Worm (Caenorhabditis elegans): ENCODE data around the gene fbxb-78.

Gene fbxb-78

ce11 chrIV:4749728-4750278 lies 12.4 kb downstream of the fbxb-78 start, which contains the start of the genes rpl-20 and Y17G9B.5 (continued):
- TF ChIP-seq unc-86 (tag; optimal IDR thresholded peaks at IDR 0.05), result peak; percentile 100
- TF ChIP-seq dpl-1 (GFP tag; optimal IDR thresholded peaks at IDR 0.05), result peak; percentile 94 to 96 (median 96)
- TF ChIP-seq aly-2 (tag; optimal IDR thresholded peaks at IDR 0.05), result peak; percentile 100
- peak; percentile 81 for TF ChIP-seq nhr-76 (tag; optimal IDR thresholded peaks at IDR 0.05)
- peak; percentile 100 for TF ChIP-seq nhr-71 (tag; optimal IDR thresholded peaks at IDR 0.05)
- TF ChIP-seq elt-3 (tag; optimal IDR thresholded peaks at IDR 0.05), result peak; percentile 85 to 100 (median 100)
- TF ChIP-seq grh-1 (GFP tag; IDR thresholded peaks at IDR 0.05), result peak; percentile 100
- peak; percentile 100 for TF ChIP-seq ztf-4 (tag; optimal IDR thresholded peaks at IDR 0.05)
- peak; percentile 96 for TF ChIP-seq unc-62 (GFP tag; optimal IDR thresholded peaks at IDR 0.05)
- peak; percentile 100 for TF ChIP-seq ceh-82 (tag; optimal IDR thresholded peaks at IDR 0.05)
- TF ChIP-seq skn-1 (tag; optimal IDR thresholded peaks at IDR 0.05), result peak; percentile 99
- peak; percentile 100 for TF ChIP-seq lin-15B (tag; optimal IDR thresholded peaks at IDR 0.05)
- TF ChIP-seq tbx-2 (tag; optimal IDR thresholded peaks at IDR 0.05), result peak; percentile 100
- no peak for TF ChIP-seq alr-1 (tag; optimal IDR thresholded peaks at IDR 0.05; ENCODE audit: borderline replicate concordance)
- TF ChIP-seq lir-3 (tag; optimal IDR thresholded peaks at IDR 0.05; ENCODE audit: poor library complexity), result peak; percentile 98
- TF ChIP-seq mep-1 (tag; optimal IDR thresholded peaks at IDR 0.05), result peak; percentile 100
- peak in 1 of 2 experiments; percentile 98 for TF ChIP-seq mdl-1 (tag; optimal IDR thresholded peaks at IDR 0.05)
- peak; percentile 99 for TF ChIP-seq elt-2 (tag; optimal IDR thresholded peaks at IDR 0.05)
- peak; percentile 98 for TF ChIP-seq C34B4.2 (tag; optimal IDR thresholded peaks at IDR 0.05)
- TF ChIP-seq fos-1 (tag; optimal IDR thresholded peaks at IDR 0.05), result peak; percentile 99
- peak; percentile 100 for TF ChIP-seq xbp-1 (tag; optimal IDR thresholded peaks at IDR 0.05)
- peak; percentile 100 for TF ChIP-seq lin-13 (GFP tag; optimal IDR thresholded peaks at IDR 0.05)
- TF ChIP-seq egl-13 (tag; optimal IDR thresholded peaks at IDR 0.05), result peak; percentile 100
- TF ChIP-seq ceh-63 (GFP tag; optimal IDR thresholded peaks at IDR 0.05), result peak; percentile 96
- TF ChIP-seq nhr-20 (tag; optimal IDR thresholded peaks at IDR 0.05), result peak; percentile 100
- TF ChIP-seq swsn-7 (tag; optimal IDR thresholded peaks at IDR 0.05), result peak; percentile 100
- peak; percentile 78 for TF ChIP-seq nhr-12 (tag; optimal IDR thresholded peaks at IDR 0.05)
- TF ChIP-seq ceh-90 (tag; optimal IDR thresholded peaks at IDR 0.05), result peak; percentile 75
- TF ChIP-seq blmp-1 (tag; optimal IDR thresholded peaks at IDR 0.05), result peak; percentile 94
- TF ChIP-seq efl-1 (optimal IDR thresholded peaks at IDR 0.05), result peak; percentile 97 to 98
- peak; percentile 91 to 99 for TF ChIP-seq efl-1 (GFP tag; optimal IDR thresholded peaks at IDR 0.05 in 1 of 2)
- TF ChIP-seq nhr-77 (tag; optimal IDR thresholded peaks at IDR 0.05), result peak; percentile 100
- peak; percentile 98 for TF ChIP-seq nhr-11 (tag; optimal IDR thresholded peaks at IDR 0.05)

ce11 chrIV:4751814-4752213 lies 14.5 kb downstream of the fbxb-78 start, which contains the start of gene Y17G9B.4:
Y17G9B.4 (plus strand) TSS chrIV:4752119.
- TF ChIP-seq unc-30 (tag; optimal IDR thresholded peaks at IDR 0.05), result no peak
- TF ChIP-seq lsy-2 (tag; optimal IDR thresholded peaks at IDR 0.05), result no peak
- no peak for TF ChIP-seq ets-5 (GFP tag; IDR thresholded peaks at IDR 0.05)
- no peak for TF ChIP-seq zip-4 (GFP tag; optimal IDR thresholded peaks at IDR 0.05)
- no peak for TF ChIP-seq efl-3 (GFP tag; optimal IDR thresholded peaks at IDR 0.05)
- TF ChIP-seq nhr-28 (tag; optimal IDR thresholded peaks at IDR 0.05), result no peak
- no peak for TF ChIP-seq sox-4 (tag; optimal IDR thresholded peaks at IDR 0.05)
- no peak for TF ChIP-seq nhr-77 (tag; optimal IDR thresholded peaks at IDR 0.05)
- no peak for TF ChIP-seq dpl-1 (GFP tag; optimal IDR thresholded peaks at IDR 0.05)
- TF ChIP-seq grh-1 (GFP tag; IDR thresholded peaks at IDR 0.05), result no peak
- TF ChIP-seq unc-130 (tag; optimal IDR thresholded peaks at IDR 0.05), result no peak
- TF ChIP-seq skn-1 (tag; optimal IDR thresholded peaks at IDR 0.05), result no peak
- no peak for TF ChIP-seq jun-1 (tag; optimal IDR thresholded peaks at IDR 0.05)
- no peak for TF ChIP-seq ztf-11 (tag; optimal IDR thresholded peaks at IDR 0.05)
- TF ChIP-seq alr-1 (tag; optimal IDR thresholded peaks at IDR 0.05; ENCODE audit: borderline replicate concordance), result no peak
- no peak for TF ChIP-seq elt-3 (tag; optimal IDR thresholded peaks at IDR 0.05)
- TF ChIP-seq sup-37 (GFP tag; optimal IDR thresholded peaks at IDR 0.05), result no peak
